Fruit fly (Drosophila melanogaster) whole organism, pupa: Measurements from ENCODE around the gene Gdh.

ENCODE experiments used
- CG10348 ChIP-seq: fragments of 200-800 bp; sonication (Bioruptor generic); IDR thresholded peaks from 2 replicates; pipeline ENCODE4 v1.3.6; 2022; ENCODE audit warnings: missing biosample characterization, missing genetic modification characterization
- CG12605 ChIP-seq: fragments of 200-800 bp; sonication (Bioruptor generic); IDR thresholded peaks from 2 replicates; pipeline ENCODE4 v1.3.6; 2022; ENCODE audit warnings: missing biosample characterization, missing genetic modification characterization
- CG13204 ChIP-seq: fragments of 200-800 bp; sonication (Bioruptor generic); optimal IDR thresholded peaks from 2 replicates; lab custom pipeline; 2018; ENCODE audit warnings: missing biosample characterization, mild to moderate bottlenecking, missing genetic modification characterization, moderate library complexity
- CG14655 ChIP-seq: fragments of 200-800 bp; sonication (Bioruptor generic); optimal IDR thresholded peaks from 3 replicates; lab custom pipeline; 2017; ENCODE audit warnings: mild to moderate bottlenecking, missing biosample characterization, missing genetic modification reagents, missing genetic modification characterization
- CG15710 ChIP-seq: fragments of 200-800 bp; sonication (Bioruptor generic); optimal IDR thresholded peaks from 2 replicates; lab custom pipeline; 2018; ENCODE audit warnings: missing biosample characterization, mild to moderate bottlenecking, missing genetic modification characterization, moderate library complexity
- CG8301 ChIP-seq: fragments of 200-800 bp; sonication (Bioruptor generic); optimal IDR thresholded peaks from 2 replicates; lab custom pipeline; 2018; ENCODE audit warnings: missing biosample characterization, mild to moderate bottlenecking, missing genetic modification characterization
- CG9948 ChIP-seq: fragments of 200-800 bp; sonication (Bioruptor generic); optimal IDR thresholded peaks from 2 replicates; lab custom pipeline; 2018; ENCODE audit warnings: missing biosample characterization, mild to moderate bottlenecking, missing genetic modification characterization, moderate library complexity
- D1 ChIP-seq: fragments of 200-800 bp; sonication (Bioruptor generic); optimal IDR thresholded peaks from 2 replicates; lab custom pipeline; 2018; ENCODE audit warnings: missing biosample characterization, mild to moderate bottlenecking, missing genetic modification characterization, moderate library complexity
- EcR ChIP-seq: fragments of 200-800 bp; sonication (Bioruptor generic); optimal IDR thresholded peaks from 3 replicates; lab custom pipeline; 2019; ENCODE audit warnings: missing biosample characterization, missing genetic modification characterization, mild to moderate bottlenecking, moderate library complexity, missing genetic modification reagents
- Pif1A ChIP-seq: fragments of 200-800 bp; sonication (Bioruptor generic); optimal IDR thresholded peaks from 3 replicates; lab custom pipeline; 2016; ENCODE audit warnings: missing biosample characterization, missing genetic modification characterization
- Snoo ChIP-seq: fragments of 200-800 bp; sonication (Bioruptor generic); optimal IDR thresholded peaks from 3 replicates; lab custom pipeline; 2017; ENCODE audit warnings: missing biosample characterization, mild to moderate bottlenecking, missing genetic modification characterization, inconsistent platforms
- fd96Ca ChIP-seq: fragments of 200-800 bp; sonication (Bioruptor generic); IDR thresholded peaks from 3 replicates; pipeline ENCODE4 v1.3.6; 2022; ENCODE audit warnings: missing biosample characterization, missing genetic modification characterization
- gl ChIP-seq: fragments of 200-800 bp; sonication (Bioruptor generic); optimal IDR thresholded peaks from 2 replicates; lab custom pipeline; 2018; ENCODE audit warnings: missing biosample characterization, mild to moderate bottlenecking, missing genetic modification characterization
- rn ChIP-seq: fragments of 200-800 bp; sonication (Bioruptor generic); IDR thresholded peaks from 2 replicates; pipeline ENCODE4 v1.3.6; 2022; ENCODE audit warnings: missing biosample characterization, missing genetic modification characterization

DNA sequence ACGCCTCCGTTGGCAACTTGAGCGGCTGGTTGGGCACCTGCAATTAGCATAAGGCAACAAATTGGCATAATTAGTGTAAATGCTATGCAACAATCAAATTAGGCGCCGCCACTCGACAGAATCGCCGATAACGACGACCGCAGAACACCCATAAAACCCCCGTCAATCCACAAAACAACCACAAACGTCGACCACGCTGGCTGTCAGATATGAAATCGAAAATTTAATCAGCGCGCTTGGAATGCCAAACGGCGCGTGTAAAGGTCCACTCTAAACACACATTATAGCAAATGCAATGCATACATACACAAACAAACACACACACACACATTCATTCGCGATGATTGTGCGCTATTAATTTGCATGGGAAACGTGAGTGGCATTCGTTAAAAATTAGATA, 39.5 kb downstream of the Gdh start:
- no peak for TF ChIP-seq fd96Ca (GFP tag; lab: Robert Waterston, UW)
- no peak for TF ChIP-seq rn
- no peak for TF ChIP-seq CG9948 (tag; lab: Kevin White, UChicago)
- TF ChIP-seq CG15710 (tag; lab: Kevin White, UChicago): no peak
- TF ChIP-seq CG12605 (GFP tag; lab: Robert Waterston, UW): no peak
- no peak for TF ChIP-seq CG14655 (GFP tag; lab: Kevin White, UChicago)
- TF ChIP-seq CG10348: no peak
- TF ChIP-seq Snoo: no peak
- TF ChIP-seq D1 (tag; lab: Kevin White, UChicago): no peak
- no peak for TF ChIP-seq gl (tag; lab: Kevin White, UChicago)
- TF ChIP-seq CG8301 (tag; lab: Kevin White, UChicago): no peak
- no peak for TF ChIP-seq EcR (GFP tag; lab: Kevin White, UChicago)
- TF ChIP-seq Pif1A (GFP tag; lab: Kevin White, UChicago): no peak
- TF ChIP-seq CG13204 (GFP tag; lab: Kevin White, UChicago): no peak
